Worm (Caenorhabditis elegans): ENCODE results near the gene T26G10.1.
"Not testable (repeated sequence)": the region's sequence is repeated elsewhere in the genome, so short reads cannot be mapped to it uniquely, and the experiment has no call there.

Gene T26G10.1

ce11 chrIII:9420231-9420630 lies 13.8 kb upstream of the T26G10.1 start, which contains the start of gene T26G10.4:
Gene T26G10.4 (plus strand): TSS chrIII:9420531.
- TF ChIP-seq hlh-13 (GFP tag; optimal IDR thresholded peaks at IDR 0.05); ahr-1 (tag; optimal IDR thresholded peaks at IDR 0.05); ttx-3 (tag; optimal IDR thresholded peaks at IDR 0.05): not testable (repeated sequence)

ce11 chrIII:9413340-9413739 lies 6.9 kb upstream of the T26G10.1 start, which contains the start of gene T26G10.3:
Gene T26G10.3 (minus strand): TSS chrIII:9413440.
- no peak for TF ChIP-seq unc-3 (GFP tag; conservative IDR thresholded peaks at IDR 0.05)
- no peak for TF ChIP-seq unc-3 (tag; optimal IDR thresholded peaks at IDR 0.05)
- TF ChIP-seq pros-1 (tag; optimal IDR thresholded peaks at IDR 0.05), result no peak
- no peak for TF ChIP-seq hlh-13 (GFP tag; optimal IDR thresholded peaks at IDR 0.05)
- no peak for TF ChIP-seq K02D7.2 (tag; optimal IDR thresholded peaks at IDR 0.05)

- peak; percentile 49 for TF ChIP-seq ceh-31 (tag; optimal IDR thresholded peaks at IDR 0.05)
Measured at ce11 chrIII:9408304-9408703, 1.9 kb upstream of the T26G10.1 start.

ce11 chrIII:9401036-9401435 lies 5.4 kb downstream of the T26G10.1 start, which contains the start of gene nlp-48:
Gene nlp-48 (minus strand): TSS chrIII:9401136.
- TF ChIP-seq nhr-232 (tag; optimal IDR thresholded peaks at IDR 0.05) (no peak), ceh-24 (tag; optimal IDR thresholded peaks at IDR 0.05) (no peak), eyg-1 (tag; optimal IDR thresholded peaks at IDR 0.05) (no peak), C08G9.2 (tag; optimal IDR thresholded peaks at IDR 0.05) (no peak), hlh-30 (tag; optimal IDR thresholded peaks at IDR 0.05; ENCODE audit: insufficient read depth) (no peak), ceh-2 (tag; optimal IDR thresholded peaks at IDR 0.05) (no peak), sdc-2 (tag; optimal IDR thresholded peaks at IDR 0.05) (no peak), pag-3 (tag; optimal IDR thresholded peaks at IDR 0.05; ENCODE audit: borderline replicate concordance) (no peak), madf-2 (tag; optimal IDR thresholded peaks at IDR 0.05) (no peak), unc-42 (tag; optimal IDR thresholded peaks at IDR 0.05) (no peak), hlh-13 (GFP tag; optimal IDR thresholded peaks at IDR 0.05) (no peak), npax-4 (tag; optimal IDR thresholded peaks at IDR 0.05) (no peak), dve-1 (tag; optimal IDR thresholded peaks at IDR 0.05) (no peak), ref-2 (tag; optimal IDR thresholded peaks at IDR 0.05) (no peak), ceh-22 (tag; optimal IDR thresholded peaks at IDR 0.05) (no peak), hlh-6 (tag; optimal IDR thresholded peaks at IDR 0.05) (no peak), C38D4.7 (GFP tag; optimal IDR thresholded peaks at IDR 0.05) (no peak), tbx-7 (tag; optimal IDR thresholded peaks at IDR 0.05) (no peak)

- no peak for TF ChIP-seq K09A11.1 (tag; optimal IDR thresholded peaks at IDR 0.05; ENCODE audit: insufficient read depth)
- TF ChIP-seq nfya-1 (tag; optimal IDR thresholded peaks at IDR 0.05), result peak; percentile 31
- no peak for TF ChIP-seq ceh-19 (GFP tag; optimal IDR thresholded peaks at IDR 0.05)
- TF ChIP-seq zip-5 (tag; optimal IDR thresholded peaks at IDR 0.05), result no peak
- TF ChIP-seq ceh-24 (tag; optimal IDR thresholded peaks at IDR 0.05), result no peak
- TF ChIP-seq elt-2 (tag; optimal IDR thresholded peaks at IDR 0.05), result no peak
- no peak for TF ChIP-seq ceh-6 (GFP tag; optimal IDR thresholded peaks at IDR 0.05)
- no peak for TF ChIP-seq dmd-4 (tag; optimal IDR thresholded peaks at IDR 0.05; ENCODE audit: borderline replicate concordance)
Measured at ce11 chrIII:9393114-9393780, 13.2 kb downstream of the T26G10.1 start, which contains the start of the genes gpr-2 and rgr-1. Gene gpr-2 (minus strand): TSS chrIII:9393164. Gene rgr-1 (plus strand): TSS chrIII:9393730.

- no peak for TF ChIP-seq ceh-22 (tag; optimal IDR thresholded peaks at IDR 0.05)
- no peak for TF ChIP-seq pha-4 (tag; optimal IDR thresholded peaks at IDR 0.05)
- TF ChIP-seq nfya-1 (tag; optimal IDR thresholded peaks at IDR 0.05), result no peak
- no peak for TF ChIP-seq fax-1 (tag; optimal IDR thresholded peaks at IDR 0.05)
- TF ChIP-seq F13H6.1 (tag; optimal IDR thresholded peaks at IDR 0.05), result no peak
- TF ChIP-seq rnt-1 (tag; optimal IDR thresholded peaks at IDR 0.05), result no peak
- no peak for TF ChIP-seq ahr-1 (tag; optimal IDR thresholded peaks at IDR 0.05)
- no peak for TF ChIP-seq hlh-8 (tag; optimal IDR thresholded peaks at IDR 0.05)
- no peak for TF ChIP-seq hlh-6 (tag; optimal IDR thresholded peaks at IDR 0.05)
- TF ChIP-seq C08G9.2 (tag; optimal IDR thresholded peaks at IDR 0.05), result no peak
- TF ChIP-seq elt-2 (tag; optimal IDR thresholded peaks at IDR 0.05), result no peak
- TF ChIP-seq pros-1 (tag; optimal IDR thresholded peaks at IDR 0.05), result no peak
- no peak for TF ChIP-seq ceh-31 (tag; optimal IDR thresholded peaks at IDR 0.05)
- no peak for TF ChIP-seq K02D7.2 (tag; optimal IDR thresholded peaks at IDR 0.05)
- no peak for TF ChIP-seq ceh-9 (tag; optimal IDR thresholded peaks at IDR 0.05)
- TF ChIP-seq ztf-16 (tag; optimal IDR thresholded peaks at IDR 0.05), result no peak
- TF ChIP-seq hlh-15 (tag; optimal IDR thresholded peaks at IDR 0.05), result no peak
- TF ChIP-seq unc-86 (tag; optimal IDR thresholded peaks at IDR 0.05), result no peak
- no peak for TF ChIP-seq eyg-1 (tag; optimal IDR thresholded peaks at IDR 0.05)
Measured at ce11 chrIII:9390924-9391323, 15.5 kb downstream of the T26G10.1 start.
